Worm (Caenorhabditis elegans) whole organism, mixed stage, embryonic: ENCODE results near the gene clec-135.

ENCODE experiments used
- ceh-39 ChIP-seq: fragments of 150-350 bp; optimal IDR thresholded peaks from 2 replicates; lab custom pipeline; 2014; ENCODE audit warnings: missing biosample characterization, missing genetic modification characterization
- ceh-83 ChIP-seq: fragments of 200-800 bp; sonication (Bioruptor generic); optimal IDR thresholded peaks from 2 replicates; lab custom pipeline; 2018; ENCODE audit warnings: mild to moderate bottlenecking, missing genetic modification characterization, missing compliant biosample characterization
- elt-3 ChIP-seq: fragments of 150-350 bp; optimal IDR thresholded peaks from 2 replicates; lab custom pipeline; 2014; ENCODE audit warnings: missing biosample characterization, missing genetic modification characterization
- ham-2 ChIP-seq: fragments of 200-800 bp; sonication (Bioruptor generic); optimal IDR thresholded peaks from 2 replicates; lab custom pipeline; 2018; ENCODE audit warnings: mild to moderate bottlenecking, missing genetic modification characterization, missing compliant biosample characterization
- hlh-1 ChIP-seq: fragments of 150-350 bp; optimal IDR thresholded peaks from 2 replicates; lab custom pipeline; 2014; ENCODE audit warnings: missing biosample characterization, missing genetic modification reagents, missing genetic modification characterization
- lin-13 ChIP-seq: fragments of 150-350 bp; optimal IDR thresholded peaks from 2 replicates; lab custom pipeline; 2014; ENCODE audit warnings: missing biosample characterization, missing genetic modification characterization
- mab-5 ChIP-seq: fragments of 150-350 bp; optimal IDR thresholded peaks from 2 replicates; lab custom pipeline; 2014; ENCODE audit warnings: missing biosample characterization, missing genetic modification characterization
- nhr-2 ChIP-seq: fragments of 150-350 bp; optimal IDR thresholded peaks from 2 replicates; lab custom pipeline; 2014; ENCODE audit warnings: missing biosample characterization, missing genetic modification characterization
- snpc-4 ChIP-seq: fragments of 150-350 bp; optimal IDR thresholded peaks from 2 replicates; lab custom pipeline; 2014; ENCODE audit warnings: missing biosample characterization, missing genetic modification characterization
- unc-120 ChIP-seq: sonication (generic microtip); optimal IDR thresholded peaks from 2 replicates; lab custom pipeline; 2017; ENCODE audit warnings: missing genetic modification characterization, missing compliant biosample characterization; ENCODE audit not compliant: poor library complexity, severe bottlenecking
- unc-39 ChIP-seq: fragments of 150-350 bp; optimal IDR thresholded peaks from 2 replicates; lab custom pipeline; 2014; ENCODE audit warnings: missing biosample characterization, missing genetic modification characterization
- ztf-11 ChIP-seq: fragments of 150-350 bp; optimal IDR thresholded peaks from 2 replicates; lab custom pipeline; 2014; ENCODE audit warnings: missing biosample characterization, missing genetic modification characterization

DNA sequence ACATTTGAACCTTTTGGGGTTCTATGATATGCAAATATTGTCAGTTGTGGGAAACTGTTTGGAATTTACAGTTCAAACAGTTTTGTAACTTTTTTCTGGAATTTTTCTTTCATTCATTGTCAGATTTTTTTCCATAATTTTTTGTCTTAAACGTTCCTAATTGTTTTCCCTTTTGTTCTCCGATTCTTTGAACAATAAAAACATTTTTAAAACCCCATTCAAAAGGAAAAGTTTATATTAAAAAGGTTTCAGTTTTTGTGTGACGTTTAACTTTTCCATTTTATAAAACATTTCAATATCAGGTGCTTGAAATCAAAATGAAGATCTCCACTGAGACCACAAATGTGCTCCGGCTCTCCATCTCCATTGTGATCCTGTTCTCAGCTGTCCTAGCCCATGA is 39.5 kb downstream of the clec-135 start, which contains the start of gene F31D5.1:
- TF ChIP-seq ceh-39 (tag; lab: Kevin White, UChicago) (no peak), hlh-1 (tag; lab: Kevin White, UChicago) (no peak), nhr-2 (tag; lab: Kevin White, UChicago) (no peak), unc-39 (tag; lab: Kevin White, UChicago) (no peak), mab-5 (tag; lab: Kevin White, UChicago) (no peak), ceh-83 (GFP tag; lab: Kevin White, UChicago) (no peak), unc-120 (tag; lab: Kevin White, UChicago) (no peak), lin-13 (tag; lab: Kevin White, UChicago) (no peak), ztf-11 (tag; lab: Kevin White, UChicago) (no peak), ham-2 (no peak), snpc-4 (tag; lab: Kevin White, UChicago) (no peak), elt-3 (tag; lab: Kevin White, UChicago) (no peak)
